Fruit fly (Drosophila melanogaster) whole organism, wandering third instar larva: ENCODE results near the gene sosie.

ENCODE experiments used
- Abd-B ChIP-seq: fragments of >200 bp; optimal IDR thresholded peaks from 2 replicates; lab custom pipeline; 2017; ENCODE audit warnings: missing biosample characterization, missing genetic modification characterization
- CG32264 ChIP-seq: fragments of 200-800 bp; sonication (Bioruptor generic); optimal IDR thresholded peaks from 2 replicates; lab custom pipeline; 2016; ENCODE audit warnings: missing biosample characterization, missing genetic modification characterization
- CG9705 ChIP-seq: fragments of 200-800 bp; sonication (Bioruptor generic); optimal IDR thresholded peaks from 2 replicates; lab custom pipeline; 2018; ENCODE audit warnings: missing biosample characterization, mild to moderate bottlenecking, missing genetic modification characterization
- CrebA ChIP-seq: fragments of 200-800 bp; sonication (Bioruptor generic); optimal IDR thresholded peaks from 2 replicates; lab custom pipeline; 2016; ENCODE audit warnings: missing biosample characterization, mild to moderate bottlenecking, missing genetic modification characterization, borderline replicate concordance
- Dfd ChIP-seq: fragments of >200 bp; optimal IDR thresholded peaks from 2 replicates; lab custom pipeline; 2017; ENCODE audit warnings: missing biosample characterization, missing genetic modification characterization
- Dif ChIP-seq: fragments of 200-275, 200-300 bp; sonication (Bioruptor generic); optimal IDR thresholded peaks from 2 replicates; lab custom pipeline; 2018; ENCODE audit warnings: missing biosample characterization, missing genetic modification characterization; ENCODE audit not compliant: partially characterized antibody
- GATAd ChIP-seq: sonication (Bioruptor generic); optimal IDR thresholded peaks from 2 replicates; lab custom pipeline; 2016; ENCODE audit warnings: missing biosample characterization, missing genetic modification characterization
- HLH106 ChIP-seq: fragments of 200-800 bp; optimal IDR thresholded peaks from 3 replicates; lab custom pipeline; 2019; ENCODE audit warnings: missing biosample characterization, mild to moderate bottlenecking, missing genetic modification characterization, moderate library complexity
- Hnf4 ChIP-seq: fragments of 200-800 bp; sonication (Bioruptor generic); optimal IDR thresholded peaks from 2 replicates; lab custom pipeline; 2016; ENCODE audit warnings: missing biosample characterization, mild to moderate bottlenecking, missing genetic modification characterization
- Hr78 ChIP-seq: fragments of >200 bp; optimal IDR thresholded peaks from 2 replicates; lab custom pipeline; 2017; ENCODE audit warnings: missing biosample characterization, missing genetic modification characterization
- Hr83 ChIP-seq: fragments of 200-300 bp; sonication (Bioruptor generic); optimal IDR thresholded peaks from 2 replicates; lab custom pipeline; 2016; ENCODE audit warnings: missing biosample characterization, mild to moderate bottlenecking, missing genetic modification characterization, moderate library complexity; ENCODE audit not compliant: poor library complexity, severe bottlenecking
- Jra ChIP-seq: sonication (Bioruptor generic); optimal IDR thresholded peaks from 2 replicates; lab custom pipeline; 2016; ENCODE audit warnings: missing biosample characterization, missing genetic modification characterization
- Mio ChIP-seq: sonication (Bioruptor generic); optimal IDR thresholded peaks from 2 replicates; lab custom pipeline; 2016; ENCODE audit warnings: missing biosample characterization, missing genetic modification characterization
- Myc ChIP-seq: fragments of >200 bp; optimal IDR thresholded peaks from 2 replicates; lab custom pipeline; 2017
- N ChIP-seq: fragments of >200 bp; optimal IDR thresholded peaks from 2 replicates; lab custom pipeline; 2018; ENCODE audit warnings: missing biosample characterization, missing external identifiers, missing genetic modification characterization
- OdsH ChIP-seq: fragments of 200-800 bp; sonication (Bioruptor generic); optimal IDR thresholded peaks from 2 replicates; lab custom pipeline; 2016; ENCODE audit warnings: missing biosample characterization, mild to moderate bottlenecking, missing genetic modification characterization
- Rel ChIP-seq, 2 experiments: fragments of 200-800 bp; sonication (Bioruptor generic) in 1 of 2; optimal IDR thresholded peaks; 2 replicates in 1 of 2; 3 replicates in 1 of 2; lab custom pipeline; 2016 to 2019; ENCODE audit warnings: mild to moderate bottlenecking in 2 of 2, missing biosample characterization in 2 of 2, missing genetic modification characterization in 2 of 2, moderate library complexity in 1 of 2
- Sp1 ChIP-seq: fragments of 200-800 bp; sonication (Bioruptor generic); optimal IDR thresholded peaks from 3 replicates; lab custom pipeline; 2019; ENCODE audit warnings: missing biosample characterization, mild to moderate bottlenecking, missing genetic modification characterization, moderate library complexity
- Vsx2 ChIP-seq: fragments of 200-300, 225-300 bp; sonication (Bioruptor generic); optimal IDR thresholded peaks from 2 replicates; lab custom pipeline; 2018; ENCODE audit warnings: missing biosample characterization, missing genetic modification characterization; ENCODE audit not compliant: partially characterized antibody
- br ChIP-seq: fragments of 200-800 bp; sonication (Bioruptor generic); optimal IDR thresholded peaks from 2 replicates; lab custom pipeline; 2016; ENCODE audit warnings: missing biosample characterization, missing genetic modification characterization
- brk ChIP-seq: fragments of 200-800 bp; sonication (Bioruptor generic); optimal IDR thresholded peaks from 2 replicates; lab custom pipeline; 2016; ENCODE audit warnings: missing biosample characterization, mild to moderate bottlenecking, missing genetic modification characterization
- dl ChIP-seq, 2 experiments: fragments of 175-275, 200-275 bp in 1 of 2; fragments of 200-275 bp in 1 of 2; sonication (Bioruptor generic); optimal IDR thresholded peaks; lab custom pipeline; 2018; ENCODE audit warnings: mild to moderate bottlenecking in 2 of 2, missing biosample characterization in 2 of 2, missing genetic modification characterization in 2 of 2, moderate library complexity in 2 of 2; ENCODE audit not compliant: partially characterized antibody in 2 of 2, insufficient read depth in 1 of 2
- dmrt93B ChIP-seq: fragments of 200-800 bp; sonication (Bioruptor generic); optimal IDR thresholded peaks from 2 replicates; lab custom pipeline; 2018; ENCODE audit warnings: missing biosample characterization, mild to moderate bottlenecking, missing genetic modification characterization
- dsf ChIP-seq: sonication (Bioruptor generic); optimal IDR thresholded peaks from 2 replicates; lab custom pipeline; 2016; ENCODE audit warnings: missing biosample characterization, missing genetic modification characterization, borderline replicate concordance
- ey ChIP-seq: fragments of 200-800 bp; sonication (Bioruptor generic); optimal IDR thresholded peaks from 2 replicates; lab custom pipeline; 2016; ENCODE audit warnings: missing biosample characterization, missing genetic modification characterization
- foxo ChIP-seq, 2 experiments: fragments of 200-800 bp; sonication (Bioruptor generic); optimal IDR thresholded peaks; 2 replicates in 1 of 2; 3 replicates in 1 of 2; lab custom pipeline; 2016 to 2017; ENCODE audit warnings: missing biosample characterization in 2 of 2, missing genetic modification characterization in 2 of 2
- fru ChIP-seq: fragments of 200-800 bp; sonication (Bioruptor generic); optimal IDR thresholded peaks from 3 replicates; lab custom pipeline; 2016; ENCODE audit warnings: missing biosample characterization, mild to moderate bottlenecking, missing genetic modification characterization
- h ChIP-seq: fragments of 200-800 bp; sonication (Bioruptor generic); optimal IDR thresholded peaks from 3 replicates; lab custom pipeline; 2016; ENCODE audit warnings: missing biosample characterization, mild to moderate bottlenecking, missing genetic modification characterization
- jim ChIP-seq: fragments of 175-275, 200-325 bp; sonication (Bioruptor generic); optimal IDR thresholded peaks from 2 replicates; lab custom pipeline; 2016; ENCODE audit warnings: missing biosample characterization, mild to moderate bottlenecking, missing genetic modification characterization
- lola ChIP-seq: fragments of >200 bp; optimal IDR thresholded peaks from 2 replicates; lab custom pipeline; 2017; ENCODE audit warnings: missing biosample characterization, missing genetic modification characterization
- pan ChIP-seq: fragments of >200 bp; optimal IDR thresholded peaks from 2 replicates; lab custom pipeline; 2017
- psq ChIP-seq: fragments of 200-800 bp; sonication (Bioruptor generic); optimal IDR thresholded peaks from 3 replicates; lab custom pipeline; 2017; ENCODE audit warnings: missing biosample characterization, mild to moderate bottlenecking, missing genetic modification characterization, moderate library complexity
- rgr ChIP-seq: fragments of 200-800 bp; sonication (Bioruptor generic); optimal IDR thresholded peaks from 3 replicates; lab custom pipeline; 2016; ENCODE audit warnings: missing biosample characterization, mild to moderate bottlenecking, missing genetic modification characterization
- sage ChIP-seq: fragments of 200-800 bp; sonication (Bioruptor generic); optimal IDR thresholded peaks from 2 replicates; lab custom pipeline; 2016; ENCODE audit warnings: missing biosample characterization, mild to moderate bottlenecking, missing genetic modification characterization
- sv ChIP-seq: fragments of 200-800 bp; sonication (Bioruptor generic); optimal IDR thresholded peaks from 3 replicates; lab custom pipeline; 2016; ENCODE audit warnings: missing biosample characterization, missing genetic modification characterization
- tai ChIP-seq: sonication (Bioruptor generic); optimal IDR thresholded peaks from 2 replicates; lab custom pipeline; 2016; ENCODE audit warnings: missing biosample characterization, missing genetic modification characterization
- usp ChIP-seq: fragments of >200 bp; optimal IDR thresholded peaks from 2 replicates; lab custom pipeline; 2017; ENCODE audit warnings: missing biosample characterization, missing genetic modification characterization
- woc ChIP-seq: sonication (Bioruptor generic); optimal IDR thresholded peaks from 2 replicates; lab custom pipeline; 2016; ENCODE audit warnings: missing biosample characterization, mild to moderate bottlenecking, missing genetic modification characterization

The sosie gene

dm6 chr3R:24812987-24813636 is 20.6 kb upstream of the sosie start:
- TF ChIP-seq dmrt93B (GFP tag; lab: Kevin White, UChicago), result no peak
- no peak for TF ChIP-seq usp
- no peak for TF ChIP-seq fru
- no peak for TF ChIP-seq woc
- TF ChIP-seq psq (GFP tag; lab: Kevin White, UChicago), result no peak
- TF ChIP-seq N (GFP tag; lab: Kevin White, UChicago), result no peak
- no peak for TF ChIP-seq sv
- TF ChIP-seq, all 38 proteins: peak for 0

- TF ChIP-seq lola (GFP tag; lab: Kevin White, UChicago) (no peak), N (GFP tag; lab: Kevin White, UChicago) (no peak), Hr78 (no peak), Sp1 (peak; percentile 67), sv (peak; percentile 72), dmrt93B (GFP tag; lab: Kevin White, UChicago) (no peak), Dfd (GFP tag; lab: Kevin White, UChicago) (no peak), HLH106 (tag; lab: Kevin White, UChicago) (peak; percentile 77), h (peak; percentile 81), rgr (peak; percentile 78), GATAd (peak; percentile 81), dsf (peak; percentile 80), Vsx2 (GFP tag; lab: Kevin White, UChicago) (no peak), pan (no peak), CrebA (no peak), foxo (GFP tag; optimal IDR thresholded peaks at IDR 0.05; lab: Kevin White, UChicago) (peak in 1 of 2 experiments; percentile 87), CG32264 (GFP tag; lab: Kevin White, UChicago) (peak; percentile 46), woc (peak; percentile 74), jim (GFP tag; lab: Kevin White, UChicago) (no peak), Jra (GFP tag; lab: Kevin White, UChicago) (no peak), Abd-B (GFP tag; lab: Kevin White, UChicago) (no peak), Mio (GFP tag; lab: Kevin White, UChicago) (no peak), Hr83 (peak; percentile 63), Dif (GFP tag; lab: Kevin White, UChicago) (no peak), OdsH (GFP tag; lab: Kevin White, UChicago) (peak; percentile 64), Myc (lab: Kevin White, UChicago) (no peak), CG9705 (GFP tag; lab: Kevin White, UChicago) (peak; percentile 55), Rel (GFP tag; optimal IDR thresholded peaks at IDR 0.05; lab: Kevin White, UChicago) (no peak), Rel (tag; optimal IDR thresholded peaks at IDR 0.05; lab: Kevin White, UChicago) (peak; percentile 36), usp (no peak), Hnf4 (GFP tag; lab: Kevin White, UChicago) (peak; percentile 89), tai (GFP tag; lab: Kevin White, UChicago) (no peak), dl (GFP tag; optimal IDR thresholded peaks at IDR 0.05; lab: Kevin White, UChicago; ENCODE audit: insufficient read depth in 1 of 2, partially characterized antibody in 2 of 2) (no peak), ey (GFP tag; lab: Kevin White, UChicago) (peak; percentile 79), sage (GFP tag; lab: Kevin White, UChicago) (no peak), br (GFP tag; lab: Kevin White, UChicago) (peak; percentile 67), psq (GFP tag; lab: Kevin White, UChicago) (peak; percentile 59), fru (peak; percentile 70), brk (peak; percentile 89)
- TF ChIP-seq, all 38 proteins: peak for 20
Observed at dm6 chr3R:24813637-24814301, 20.0 kb upstream of the sosie start, which contains the start of the genes lili and CG34150. TSS of gene lili (minus strand) at chr3R:24814012. TSS of gene CG34150 (plus strand) at chr3R:24814262.
